Fruit fly (Drosophila melanogaster) whole organism, wandering third instar larva: Measurements from ENCODE around the gene Tao.

ENCODE experiments used
- Abd-B ChIP-seq: fragments of >200 bp; optimal IDR thresholded peaks from 2 replicates; lab custom pipeline; 2017; ENCODE audit warnings: missing biosample characterization, missing genetic modification characterization
- CG9705 ChIP-seq: fragments of 200-800 bp; sonication (Bioruptor generic); optimal IDR thresholded peaks from 2 replicates; lab custom pipeline; 2018; ENCODE audit warnings: missing biosample characterization, mild to moderate bottlenecking, missing genetic modification characterization
- CrebA ChIP-seq: fragments of 200-800 bp; sonication (Bioruptor generic); optimal IDR thresholded peaks from 2 replicates; lab custom pipeline; 2016; ENCODE audit warnings: missing biosample characterization, mild to moderate bottlenecking, missing genetic modification characterization, borderline replicate concordance
- Dfd ChIP-seq: fragments of >200 bp; optimal IDR thresholded peaks from 2 replicates; lab custom pipeline; 2017; ENCODE audit warnings: missing biosample characterization, missing genetic modification characterization
- Dif ChIP-seq: fragments of 200-275, 200-300 bp; sonication (Bioruptor generic); optimal IDR thresholded peaks from 2 replicates; lab custom pipeline; 2018; ENCODE audit warnings: missing biosample characterization, missing genetic modification characterization; ENCODE audit not compliant: partially characterized antibody
- GATAd ChIP-seq: sonication (Bioruptor generic); optimal IDR thresholded peaks from 2 replicates; lab custom pipeline; 2016; ENCODE audit warnings: missing biosample characterization, missing genetic modification characterization
- HLH106 ChIP-seq: fragments of 200-800 bp; optimal IDR thresholded peaks from 3 replicates; lab custom pipeline; 2019; ENCODE audit warnings: missing biosample characterization, mild to moderate bottlenecking, missing genetic modification characterization, moderate library complexity
- Hnf4 ChIP-seq: fragments of 200-800 bp; sonication (Bioruptor generic); optimal IDR thresholded peaks from 2 replicates; lab custom pipeline; 2016; ENCODE audit warnings: missing biosample characterization, mild to moderate bottlenecking, missing genetic modification characterization
- Hr78 ChIP-seq: fragments of >200 bp; optimal IDR thresholded peaks from 2 replicates; lab custom pipeline; 2017; ENCODE audit warnings: missing biosample characterization, missing genetic modification characterization
- Hr83 ChIP-seq: fragments of 200-300 bp; sonication (Bioruptor generic); optimal IDR thresholded peaks from 2 replicates; lab custom pipeline; 2016; ENCODE audit warnings: missing biosample characterization, mild to moderate bottlenecking, missing genetic modification characterization, moderate library complexity; ENCODE audit not compliant: poor library complexity, severe bottlenecking
- Jra ChIP-seq: sonication (Bioruptor generic); optimal IDR thresholded peaks from 2 replicates; lab custom pipeline; 2016; ENCODE audit warnings: missing biosample characterization, missing genetic modification characterization
- Mio ChIP-seq: sonication (Bioruptor generic); optimal IDR thresholded peaks from 2 replicates; lab custom pipeline; 2016; ENCODE audit warnings: missing biosample characterization, missing genetic modification characterization
- Myc ChIP-seq: fragments of >200 bp; optimal IDR thresholded peaks from 2 replicates; lab custom pipeline; 2017
- N ChIP-seq: fragments of >200 bp; optimal IDR thresholded peaks from 2 replicates; lab custom pipeline; 2018; ENCODE audit warnings: missing biosample characterization, missing external identifiers, missing genetic modification characterization
- OdsH ChIP-seq: fragments of 200-800 bp; sonication (Bioruptor generic); optimal IDR thresholded peaks from 2 replicates; lab custom pipeline; 2016; ENCODE audit warnings: missing biosample characterization, mild to moderate bottlenecking, missing genetic modification characterization
- Rel ChIP-seq, 2 experiments: fragments of 200-800 bp; sonication (Bioruptor generic) in 1 of 2; optimal IDR thresholded peaks; 2 replicates in 1 of 2; 3 replicates in 1 of 2; lab custom pipeline; 2016 to 2019; ENCODE audit warnings: mild to moderate bottlenecking in 2 of 2, missing biosample characterization in 2 of 2, missing genetic modification characterization in 2 of 2, moderate library complexity in 1 of 2
- Sp1 ChIP-seq: fragments of 200-800 bp; sonication (Bioruptor generic); optimal IDR thresholded peaks from 3 replicates; lab custom pipeline; 2019; ENCODE audit warnings: missing biosample characterization, mild to moderate bottlenecking, missing genetic modification characterization, moderate library complexity
- Vsx2 ChIP-seq: fragments of 200-300, 225-300 bp; sonication (Bioruptor generic); optimal IDR thresholded peaks from 2 replicates; lab custom pipeline; 2018; ENCODE audit warnings: missing biosample characterization, missing genetic modification characterization; ENCODE audit not compliant: partially characterized antibody
- br ChIP-seq: fragments of 200-800 bp; sonication (Bioruptor generic); optimal IDR thresholded peaks from 2 replicates; lab custom pipeline; 2016; ENCODE audit warnings: missing biosample characterization, missing genetic modification characterization
- brk ChIP-seq: fragments of 200-800 bp; sonication (Bioruptor generic); optimal IDR thresholded peaks from 2 replicates; lab custom pipeline; 2016; ENCODE audit warnings: missing biosample characterization, mild to moderate bottlenecking, missing genetic modification characterization
- dl ChIP-seq, 2 experiments: fragments of 175-275, 200-275 bp in 1 of 2; fragments of 200-275 bp in 1 of 2; sonication (Bioruptor generic); optimal IDR thresholded peaks; lab custom pipeline; 2018; ENCODE audit warnings: mild to moderate bottlenecking in 2 of 2, missing biosample characterization in 2 of 2, missing genetic modification characterization in 2 of 2, moderate library complexity in 2 of 2; ENCODE audit not compliant: partially characterized antibody in 2 of 2, insufficient read depth in 1 of 2
- dsf ChIP-seq: sonication (Bioruptor generic); optimal IDR thresholded peaks from 2 replicates; lab custom pipeline; 2016; ENCODE audit warnings: missing biosample characterization, missing genetic modification characterization, borderline replicate concordance
- ey ChIP-seq: fragments of 200-800 bp; sonication (Bioruptor generic); optimal IDR thresholded peaks from 2 replicates; lab custom pipeline; 2016; ENCODE audit warnings: missing biosample characterization, missing genetic modification characterization
- foxo ChIP-seq, 2 experiments: fragments of 200-800 bp; sonication (Bioruptor generic); optimal IDR thresholded peaks; 2 replicates in 1 of 2; 3 replicates in 1 of 2; lab custom pipeline; 2016 to 2017; ENCODE audit warnings: missing biosample characterization in 2 of 2, missing genetic modification characterization in 2 of 2
- fru ChIP-seq: fragments of 200-800 bp; sonication (Bioruptor generic); optimal IDR thresholded peaks from 3 replicates; lab custom pipeline; 2016; ENCODE audit warnings: missing biosample characterization, mild to moderate bottlenecking, missing genetic modification characterization
- h ChIP-seq: fragments of 200-800 bp; sonication (Bioruptor generic); optimal IDR thresholded peaks from 3 replicates; lab custom pipeline; 2016; ENCODE audit warnings: missing biosample characterization, mild to moderate bottlenecking, missing genetic modification characterization
- psq ChIP-seq: fragments of 200-800 bp; sonication (Bioruptor generic); optimal IDR thresholded peaks from 3 replicates; lab custom pipeline; 2017; ENCODE audit warnings: missing biosample characterization, mild to moderate bottlenecking, missing genetic modification characterization, moderate library complexity
- rgr ChIP-seq: fragments of 200-800 bp; sonication (Bioruptor generic); optimal IDR thresholded peaks from 3 replicates; lab custom pipeline; 2016; ENCODE audit warnings: missing biosample characterization, mild to moderate bottlenecking, missing genetic modification characterization
- sage ChIP-seq: fragments of 200-800 bp; sonication (Bioruptor generic); optimal IDR thresholded peaks from 2 replicates; lab custom pipeline; 2016; ENCODE audit warnings: missing biosample characterization, mild to moderate bottlenecking, missing genetic modification characterization
- sv ChIP-seq: fragments of 200-800 bp; sonication (Bioruptor generic); optimal IDR thresholded peaks from 3 replicates; lab custom pipeline; 2016; ENCODE audit warnings: missing biosample characterization, missing genetic modification characterization
- tai ChIP-seq: sonication (Bioruptor generic); optimal IDR thresholded peaks from 2 replicates; lab custom pipeline; 2016; ENCODE audit warnings: missing biosample characterization, missing genetic modification characterization
- usp ChIP-seq: fragments of >200 bp; optimal IDR thresholded peaks from 2 replicates; lab custom pipeline; 2017; ENCODE audit warnings: missing biosample characterization, missing genetic modification characterization
- woc ChIP-seq: sonication (Bioruptor generic); optimal IDR thresholded peaks from 2 replicates; lab custom pipeline; 2016; ENCODE audit warnings: missing biosample characterization, mild to moderate bottlenecking, missing genetic modification characterization

The Tao gene

dm6 chrX:19521753-19522383 is 57.7 kb downstream of the Tao start, which contains the start of the genes Idh3a and CoRest:
Idh3a (minus strand) TSS chrX:19521810.
CoRest (plus strand) TSS chrX:19521929.
- TF ChIP-seq HLH106 (tag; lab: Kevin White, UChicago) (peak; percentile 42), psq (GFP tag; lab: Kevin White, UChicago) (no peak), foxo (GFP tag; optimal IDR thresholded peaks at IDR 0.05; lab: Kevin White, UChicago) (peak in 1 of 2 experiments; percentile 28), Vsx2 (GFP tag; lab: Kevin White, UChicago) (no peak), sv (no peak), sage (no peak), woc (GFP tag; lab: Kevin White, UChicago) (no peak), Abd-B (GFP tag; lab: Kevin White, UChicago) (no peak), Myc (lab: Kevin White, UChicago) (peak; percentile 53), N (GFP tag; lab: Kevin White, UChicago) (no peak), CrebA (GFP tag; lab: Kevin White, UChicago) (no peak), Sp1 (no peak), h (GFP tag; lab: Kevin White, UChicago) (no peak), br (GFP tag; lab: Kevin White, UChicago) (no peak), ey (GFP tag; lab: Kevin White, UChicago) (no peak), OdsH (GFP tag; lab: Kevin White, UChicago) (no peak), CG9705 (GFP tag; lab: Kevin White, UChicago) (peak; percentile 33), Hnf4 (GFP tag; lab: Kevin White, UChicago) (no peak), Rel (GFP tag; optimal IDR thresholded peaks at IDR 0.05; lab: Kevin White, UChicago) (no peak), Rel (tag; optimal IDR thresholded peaks at IDR 0.05; lab: Kevin White, UChicago) (peak; percentile 12)

- TF ChIP-seq Vsx2 (GFP tag; lab: Kevin White, UChicago) (no peak), CrebA (GFP tag; lab: Kevin White, UChicago) (no peak), GATAd (no peak), Dfd (GFP tag; lab: Kevin White, UChicago) (no peak), Mio (GFP tag; lab: Kevin White, UChicago) (no peak), h (GFP tag; lab: Kevin White, UChicago) (no peak), brk (GFP tag; lab: Kevin White, UChicago) (no peak), Hr83 (no peak), rgr (GFP tag; lab: Kevin White, UChicago) (no peak), dl (GFP tag; optimal IDR thresholded peaks at IDR 0.05; lab: Kevin White, UChicago; ENCODE audit: insufficient read depth in 1 of 2, partially characterized antibody in 2 of 2) (no peak), Jra (GFP tag; lab: Kevin White, UChicago) (no peak), Hnf4 (GFP tag; lab: Kevin White, UChicago) (no peak), psq (GFP tag; lab: Kevin White, UChicago) (no peak), Abd-B (GFP tag; lab: Kevin White, UChicago) (no peak), Dif (GFP tag; lab: Kevin White, UChicago) (no peak), HLH106 (tag; lab: Kevin White, UChicago) (no peak), Hr78 (GFP tag; lab: Kevin White, UChicago) (no peak), Myc (lab: Kevin White, UChicago) (no peak), dsf (GFP tag; lab: Kevin White, UChicago) (no peak), sage (no peak)
These were observed 58.7 kb downstream of the Tao start for dm6 chrX:19520888-19521287.

- TF ChIP-seq fru (GFP tag; lab: Kevin White, UChicago) (no peak), br (GFP tag; lab: Kevin White, UChicago) (no peak), usp (no peak), sage (no peak), Dfd (GFP tag; lab: Kevin White, UChicago) (no peak), rgr (GFP tag; lab: Kevin White, UChicago) (no peak), tai (GFP tag; lab: Kevin White, UChicago) (no peak)
- TF ChIP-seq, all 38 proteins: peak for 0
These were observed 59.2 kb downstream of the Tao start for dm6 chrX:19520376-19520775.
